Fruit fly (Drosophila melanogaster): Measurements from ENCODE around the gene CG32036.

DNA sequence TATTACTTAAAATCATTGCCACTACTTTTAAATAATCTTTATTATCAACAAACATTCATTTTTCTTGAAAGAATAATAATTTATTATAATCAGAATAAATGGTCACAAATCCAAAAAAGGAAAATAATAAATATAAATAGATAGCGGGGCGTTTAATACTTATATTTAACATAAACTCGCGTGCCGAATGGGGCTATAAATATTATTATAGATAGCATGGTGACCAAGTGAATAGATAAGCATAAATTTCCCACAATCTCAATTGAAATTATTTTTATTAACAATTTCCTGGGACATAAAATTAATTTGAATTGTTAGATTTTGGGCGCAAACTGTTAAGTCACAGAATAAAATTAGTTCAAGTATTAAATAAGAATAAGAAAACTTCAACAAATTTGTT lies 17.4 kb upstream of the CG32036 start:
- TF ChIP-seq toe (GFP tag; optimal IDR thresholded peaks at IDR 0.05) (no peak), Mnt (GFP tag; optimal IDR thresholded peaks at IDR 0.05) (no peak), CG7045 (GFP tag; optimal IDR thresholded peaks at IDR 0.05) (no peak), CG12768 (GFP tag; optimal IDR thresholded peaks at IDR 0.05) (no peak), ovo (GFP tag; optimal IDR thresholded peaks at IDR 0.05) (no peak), CG7101 (tag; optimal IDR thresholded peaks at IDR 0.05) (no peak), bab1 (GFP tag; optimal IDR thresholded peaks at IDR 0.05) (no peak), CG5204 (GFP tag; optimal IDR thresholded peaks at IDR 0.05) (no peak), CG14711 (tag; optimal IDR thresholded peaks at IDR 0.05) (no peak), pad (GFP tag; optimal IDR thresholded peaks at IDR 0.05) (no peak), CG1620 (GFP tag; optimal IDR thresholded peaks at IDR 0.05) (no peak), CG33017 (tag; optimal IDR thresholded peaks at IDR 0.05) (no peak), cic (GFP tag; optimal IDR thresholded peaks at IDR 0.05) (no peak), cnc (optimal IDR thresholded peaks at IDR 0.05) (no peak)

Measured in whole organism, adult.